Worm (Caenorhabditis elegans) whole organism, L2 larva: ENCODE data around the gene col-146.

Source experiments
- F13H6.1 ChIP-seq: sonication (generic microtip); optimal IDR thresholded peaks from 2 replicates; lab custom pipeline; 2016; ENCODE audit warnings: missing genetic modification characterization, missing compliant biosample characterization
- R02D3.7 ChIP-seq: fragments of 150-350 bp; optimal IDR thresholded peaks from 2 replicates; lab custom pipeline; 2014; ENCODE audit warnings: missing biosample characterization, missing genetic modification characterization
- Y55F3AM.14 ChIP-seq: fragments of 200-800 bp; sonication (Bioruptor generic); optimal IDR thresholded peaks from 2 replicates; lab custom pipeline; 2018; ENCODE audit warnings: mild to moderate bottlenecking, missing genetic modification characterization, missing compliant biosample characterization
- ZK546.5 ChIP-seq: sonication (generic microtip); optimal IDR thresholded peaks from 2 replicates; lab custom pipeline; 2017; ENCODE audit warnings: missing biosample characterization, missing genetic modification characterization
- alr-1 ChIP-seq: fragments of 150-350 bp; optimal IDR thresholded peaks from 2 replicates; lab custom pipeline; 2014; ENCODE audit warnings: missing biosample characterization, missing genetic modification characterization
- aly-2 ChIP-seq: fragments of 150-350 bp; optimal IDR thresholded peaks from 2 replicates; lab custom pipeline; 2014; ENCODE audit warnings: missing biosample characterization, missing genetic modification characterization
- blmp-1 ChIP-seq: sonication (generic microtip); optimal IDR thresholded peaks from 2 replicates; lab custom pipeline; 2017; ENCODE audit warnings: missing genetic modification characterization, mild to moderate bottlenecking, missing compliant biosample characterization, antibody characterized with exemption, moderate library complexity; ENCODE audit not compliant: insufficient read depth
- ceh-16 ChIP-seq: fragments of 150-350 bp; optimal IDR thresholded peaks from 2 replicates; lab custom pipeline; 2014; ENCODE audit warnings: missing biosample characterization, missing genetic modification characterization
- ceh-82 ChIP-seq: fragments of 150-350 bp; optimal IDR thresholded peaks from 2 replicates; lab custom pipeline; 2014; ENCODE audit warnings: missing biosample characterization, missing genetic modification characterization
- crh-2 ChIP-seq: sonication (generic microtip); optimal IDR thresholded peaks from 2 replicates; lab custom pipeline; 2017; ENCODE audit warnings: missing biosample characterization, missing genetic modification characterization
- dmd-4 ChIP-seq: sonication (generic microtip); optimal IDR thresholded peaks from 2 replicates; lab custom pipeline; 2017; ENCODE audit warnings: missing biosample characterization, missing genetic modification characterization
- egl-27 ChIP-seq: sonication (generic microtip); optimal IDR thresholded peaks from 3 replicates; lab custom pipeline; 2017; ENCODE audit warnings: missing biosample characterization, missing genetic modification reagents, missing genetic modification characterization
- elt-1 ChIP-seq: fragments of 150-350 bp; optimal IDR thresholded peaks from 2 replicates; lab custom pipeline; 2014; ENCODE audit warnings: missing biosample characterization, missing genetic modification characterization
- elt-3 ChIP-seq: sonication (generic microtip); optimal IDR thresholded peaks from 2 replicates; lab custom pipeline; 2017; ENCODE audit warnings: missing biosample characterization, missing genetic modification characterization
- fos-1 ChIP-seq: fragments of 150-350 bp; optimal IDR thresholded peaks from 2 replicates; lab custom pipeline; 2014; ENCODE audit warnings: missing biosample characterization, missing genetic modification characterization
- gmeb-1 ChIP-seq: fragments of 150-350 bp; optimal IDR thresholded peaks from 2 replicates; lab custom pipeline; 2014; ENCODE audit warnings: missing biosample characterization, missing genetic modification characterization
- lsy-2 ChIP-seq, 2 experiments: fragments of 150-350 bp in 1 of 2; sonication (generic microtip) in 1 of 2; optimal IDR thresholded peaks; 2 replicates each; lab custom pipeline; 2014 to 2017; ENCODE audit warnings: missing biosample characterization in 2 of 2, missing genetic modification characterization in 2 of 2
- mab-5 ChIP-seq: fragments of 150-350 bp; optimal IDR thresholded peaks from 2 replicates; lab custom pipeline; 2014; ENCODE audit warnings: missing biosample characterization, missing genetic modification characterization
- mbf-1 ChIP-seq: sonication (generic microtip); optimal IDR thresholded peaks from 2 replicates; lab custom pipeline; 2017; ENCODE audit warnings: missing biosample characterization, missing genetic modification characterization
- nhr-10 ChIP-seq: sonication (generic microtip); optimal IDR thresholded peaks from 2 replicates; lab custom pipeline; 2017; ENCODE audit warnings: missing biosample characterization, missing genetic modification characterization
- nhr-21 ChIP-seq: fragments of 150-350 bp; optimal IDR thresholded peaks from 2 replicates; lab custom pipeline; 2014; ENCODE audit warnings: missing biosample characterization, missing genetic modification characterization
- nhr-25 ChIP-seq: fragments of 150-350 bp; sonication (generic microtip); optimal IDR thresholded peaks from 3 replicates; lab custom pipeline; 2014; ENCODE audit warnings: missing biosample characterization, missing genetic modification characterization
- nhr-6 ChIP-seq: fragments of 150-350 bp; optimal IDR thresholded peaks from 2 replicates; lab custom pipeline; 2014; ENCODE audit warnings: missing biosample characterization, missing genetic modification characterization
- nhr-77 ChIP-seq: fragments of 150-350 bp; optimal IDR thresholded peaks from 2 replicates; lab custom pipeline; 2014; ENCODE audit warnings: missing biosample characterization, missing genetic modification characterization
- peb-1 ChIP-seq: fragments of 150-350 bp; optimal IDR thresholded peaks from 2 replicates; lab custom pipeline; 2014; ENCODE audit warnings: missing biosample characterization, missing genetic modification characterization
- sem-4 ChIP-seq: fragments of 150-350 bp; optimal IDR thresholded peaks from 2 replicates; lab custom pipeline; 2014; ENCODE audit warnings: missing biosample characterization, missing genetic modification reagents, missing genetic modification characterization
- skn-1 ChIP-seq: sonication (generic microtip); optimal IDR thresholded peaks from 2 replicates; lab custom pipeline; 2017; ENCODE audit warnings: missing biosample characterization, missing genetic modification characterization
- sma-9 ChIP-seq, 2 experiments: fragments of 150-350 bp in 1 of 2; sonication (generic microtip) in 1 of 2; optimal IDR thresholded peaks; 2 replicates each; lab custom pipeline; 2014 to 2016; ENCODE audit warnings: missing genetic modification characterization in 2 of 2, mild to moderate bottlenecking in 1 of 2, missing biosample characterization in 1 of 2, missing compliant biosample characterization in 1 of 2, missing genetic modification reagents in 1 of 2, moderate library complexity in 1 of 2
- snpc-4 ChIP-seq: fragments of 150-350 bp; optimal IDR thresholded peaks from 2 replicates; lab custom pipeline; 2014; ENCODE audit warnings: missing biosample characterization, missing genetic modification characterization
- unc-39 ChIP-seq: fragments of 150-350 bp; optimal IDR thresholded peaks from 2 replicates; lab custom pipeline; 2014; ENCODE audit warnings: missing biosample characterization, missing genetic modification characterization
- unc-55 ChIP-seq: fragments of 150-350 bp; sonication (generic microtip); optimal IDR thresholded peaks from 3 replicates; lab custom pipeline; 2014; ENCODE audit warnings: missing biosample characterization, missing genetic modification reagents, missing genetic modification characterization
- unc-62 ChIP-seq: fragments of 150-350 bp; optimal IDR thresholded peaks from 2 replicates; lab custom pipeline; 2014; ENCODE audit warnings: missing biosample characterization, missing genetic modification reagents, missing genetic modification characterization
- zag-1 ChIP-seq: fragments of 150-350 bp; optimal IDR thresholded peaks from 2 replicates; lab custom pipeline; 2014; ENCODE audit warnings: missing biosample characterization, missing genetic modification characterization
- ztf-1 ChIP-seq: fragments of 200-800 bp; sonication (Bioruptor generic); conservative IDR thresholded peaks from 2 replicates; pipeline ENCODE4 v1.3.6; 2022; ENCODE audit warnings: missing genetic modification characterization, missing compliant biosample characterization
- ztf-11 ChIP-seq: sonication (generic microtip); optimal IDR thresholded peaks from 2 replicates; lab custom pipeline; 2017; ENCODE audit warnings: missing biosample characterization, missing genetic modification characterization
- ztf-4 ChIP-seq: fragments of 150-350 bp; optimal IDR thresholded peaks from 2 replicates; lab custom pipeline; 2014; ENCODE audit warnings: missing biosample characterization, missing genetic modification characterization

The col-146 gene

ce11 chrV:9618420-9618819, 11.3 kb upstream of the col-146 start:
- TF ChIP-seq F13H6.1 (tag; lab: Kevin White, UChicago) (no peak), unc-62 (GFP tag; lab: Kevin White, UChicago) (no peak), nhr-6 (tag; lab: Kevin White, UChicago) (no peak), ceh-82 (tag; lab: Kevin White, UChicago) (no peak), nhr-77 (no peak), dmd-4 (no peak), zag-1 (no peak), nhr-21 (tag; lab: Kevin White, UChicago) (no peak), mab-5 (tag; lab: Kevin White, UChicago) (no peak), sem-4 (tag; lab: Kevin White, UChicago) (no peak), snpc-4 (tag; lab: Kevin White, UChicago) (no peak), fos-1 (tag; lab: Kevin White, UChicago) (no peak)

DNA sequence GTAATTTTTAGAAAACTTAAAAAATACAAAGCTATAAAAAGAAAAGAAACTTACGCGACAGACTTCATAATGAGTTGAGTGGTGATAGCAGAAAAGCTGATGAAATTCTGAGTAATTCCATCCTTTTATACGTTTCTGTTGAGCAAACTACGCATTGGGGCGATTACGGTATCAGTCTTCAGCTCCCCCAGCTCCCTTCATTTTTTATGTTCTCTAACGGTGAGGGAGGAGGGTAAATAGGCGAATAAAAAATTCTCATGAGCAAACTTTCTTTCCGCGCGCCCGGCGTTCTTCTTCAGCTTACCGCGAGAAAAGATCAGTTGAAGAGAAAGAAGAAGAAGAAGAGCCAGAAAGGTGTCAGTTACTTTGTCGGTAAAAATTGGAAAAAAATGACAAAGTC, 10.8 kb upstream of the col-146 start, which contains the start of gene idpc-7:
Gene idpc-7, minus strand, starts transcription at position 101 of the 400 bp plus-strand sequence.
- TF ChIP-seq nhr-77 (no peak), ztf-11 (tag; lab: Kevin White, UChicago) (no peak), skn-1 (tag; lab: Kevin White, UChicago) (no peak), Y55F3AM.14 (GFP tag; lab: Kevin White, UChicago) (no peak), ztf-1 (GFP tag; lab: Robert Waterston, UW) (no peak), nhr-6 (tag; lab: Kevin White, UChicago) (no peak), sma-9 (GFP tag; optimal IDR thresholded peaks at IDR 0.05; lab: Kevin White, UChicago) (no peak), sma-9 (tag; optimal IDR thresholded peaks at IDR 0.05; lab: Kevin White, UChicago) (no peak), ztf-4 (tag; lab: Kevin White, UChicago) (no peak), unc-39 (tag; lab: Kevin White, UChicago) (no peak), unc-55 (GFP tag; lab: Kevin White, UChicago) (no peak), elt-1 (tag; lab: Kevin White, UChicago) (no peak), nhr-10 (tag; lab: Kevin White, UChicago) (no peak), mab-5 (tag; lab: Kevin White, UChicago) (no peak), gmeb-1 (tag; lab: Kevin White, UChicago) (no peak), peb-1 (no peak)
- TF ChIP-seq, all 48 proteins: peak for 0

DNA sequence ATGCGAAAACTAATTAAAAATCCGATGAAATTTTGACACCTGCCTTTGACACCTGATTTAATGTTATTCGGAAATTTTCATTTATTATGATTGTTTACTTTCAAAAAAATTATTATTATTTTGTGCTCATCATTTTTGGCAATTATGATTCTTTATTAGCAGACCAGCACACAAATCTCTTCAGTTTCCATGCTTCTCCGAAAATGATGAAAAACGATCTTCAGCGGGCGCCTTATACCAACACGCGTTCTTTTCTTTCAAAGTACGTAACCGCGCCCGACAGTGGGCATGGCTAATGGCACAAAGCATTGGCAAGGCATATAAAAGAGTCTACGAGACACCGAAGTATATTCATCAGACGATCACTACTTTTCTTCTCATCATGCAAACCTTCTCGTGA, 9.9 kb upstream of the col-146 start, which contains the start of gene idpc-6:
Gene idpc-6, plus strand, starts transcription at position 301 of the 400 bp plus-strand sequence.
- no peak for TF ChIP-seq zag-1

DNA sequence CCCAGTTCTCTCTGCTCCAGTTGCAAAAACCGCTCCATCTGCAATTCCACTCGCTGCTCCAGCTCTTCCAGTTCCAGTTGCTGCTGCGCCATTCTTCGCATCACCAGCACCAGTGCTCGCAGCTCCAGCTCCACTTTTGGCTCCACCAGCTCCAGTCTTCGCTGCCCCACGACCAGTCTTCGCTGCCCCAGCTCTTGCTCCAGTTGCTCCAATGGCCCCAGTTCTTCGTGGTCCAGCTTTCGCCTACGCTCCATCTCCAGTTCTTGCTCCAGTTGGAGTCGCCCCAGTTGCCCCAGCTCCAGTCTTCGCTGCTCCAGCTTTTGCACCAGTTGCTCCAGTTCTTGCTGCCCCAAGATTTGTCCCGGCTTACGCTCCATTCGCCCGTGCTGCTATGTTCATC, 9.3 kb upstream of the col-146 start:
- TF ChIP-seq nhr-77 (no peak), ztf-4 (tag; lab: Kevin White, UChicago) (no peak), nhr-25 (tag; lab: Kevin White, UChicago) (no peak), dmd-4 (no peak), ceh-82 (tag; lab: Kevin White, UChicago) (no peak), elt-3 (no peak), nhr-21 (tag; lab: Kevin White, UChicago) (no peak), ztf-1 (GFP tag; lab: Robert Waterston, UW) (no peak), gmeb-1 (tag; lab: Kevin White, UChicago) (no peak), Y55F3AM.14 (GFP tag; lab: Kevin White, UChicago) (no peak), unc-62 (GFP tag; lab: Kevin White, UChicago) (no peak), crh-2 (tag; lab: Kevin White, UChicago) (no peak), ceh-16 (tag; lab: Kevin White, UChicago) (no peak), ZK546.5 (tag; lab: Kevin White, UChicago) (no peak), blmp-1 (tag; lab: Kevin White, UChicago) (no peak), sma-9 (GFP tag; optimal IDR thresholded peaks at IDR 0.05; lab: Kevin White, UChicago) (no peak), sma-9 (tag; optimal IDR thresholded peaks at IDR 0.05; lab: Kevin White, UChicago) (no peak)

DNA sequence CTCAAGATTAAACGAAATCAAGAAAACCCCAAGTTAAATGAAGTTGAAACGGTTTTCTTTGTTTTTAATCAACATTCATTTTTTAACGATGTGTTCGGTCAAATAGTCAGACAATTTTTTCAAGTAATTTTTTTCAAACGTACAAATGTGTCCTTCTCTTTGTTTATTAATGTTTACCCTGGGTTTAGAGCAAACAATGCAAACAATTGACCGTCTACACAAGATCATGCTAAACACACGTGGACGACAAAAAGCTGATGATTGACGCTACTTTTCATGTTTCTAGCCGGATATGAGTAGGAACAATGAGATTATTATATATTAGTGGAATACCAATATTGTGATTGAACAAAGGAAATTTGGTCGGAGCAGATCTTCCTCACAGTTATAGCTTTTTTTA, 8.3 kb upstream of the col-146 start:
- no peak for TF ChIP-seq aly-2 (tag; lab: Kevin White, UChicago)
- no peak for TF ChIP-seq elt-1 (tag; lab: Kevin White, UChicago)
- TF ChIP-seq R02D3.7 (tag; lab: Kevin White, UChicago), result no peak
- no peak for TF ChIP-seq ceh-82 (tag; lab: Kevin White, UChicago)
- no peak for TF ChIP-seq nhr-10 (tag; lab: Kevin White, UChicago)
- TF ChIP-seq mbf-1 (tag; lab: Kevin White, UChicago), result no peak
- no peak for TF ChIP-seq zag-1
- TF ChIP-seq ceh-16 (tag; lab: Kevin White, UChicago), result no peak
- no peak for TF ChIP-seq egl-27 (tag; lab: Kevin White, UChicago)
- no peak for TF ChIP-seq F13H6.1 (tag; lab: Kevin White, UChicago)
- no peak for TF ChIP-seq unc-39 (tag; lab: Kevin White, UChicago)
- no peak for TF ChIP-seq peb-1
- no peak for TF ChIP-seq lsy-2 (tag; optimal IDR thresholded peaks at IDR 0.05; lab: Kevin White, UChicago)
- no peak for TF ChIP-seq alr-1 (tag; lab: Kevin White, UChicago)
- no peak for TF ChIP-seq Y55F3AM.14 (GFP tag; lab: Kevin White, UChicago)
